Worm (Caenorhabditis elegans): Measurements from ENCODE around the gene R07E3.4.

DNA sequence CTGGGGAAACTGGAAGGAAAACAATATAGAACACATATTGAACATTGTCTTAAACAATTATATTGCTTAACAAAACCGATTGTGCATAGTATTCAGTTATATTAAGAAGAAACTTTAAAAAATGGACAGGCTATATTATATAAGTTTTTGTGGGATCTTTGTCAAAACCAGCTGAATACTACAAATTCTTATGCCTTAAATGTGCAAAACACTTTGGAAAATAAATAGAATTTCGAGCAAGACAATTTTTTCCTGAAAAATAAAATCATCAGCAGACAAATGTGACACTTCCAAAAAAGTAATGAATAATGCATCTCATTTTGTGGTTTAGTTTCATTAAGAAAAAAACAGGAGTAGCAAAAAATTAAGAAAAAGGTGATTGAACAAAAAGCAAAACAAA, 35.7 kb downstream of the R07E3.4 start:
- TF ChIP-seq dao-5 (tag; optimal IDR thresholded peaks at IDR 0.05) (no peak), him-1 (tag; optimal IDR thresholded peaks at IDR 0.05) (no peak)

Data from whole organism, L4/young adult.